Worm (Caenorhabditis elegans): ENCODE results near the gene ptp-1.

DNA sequence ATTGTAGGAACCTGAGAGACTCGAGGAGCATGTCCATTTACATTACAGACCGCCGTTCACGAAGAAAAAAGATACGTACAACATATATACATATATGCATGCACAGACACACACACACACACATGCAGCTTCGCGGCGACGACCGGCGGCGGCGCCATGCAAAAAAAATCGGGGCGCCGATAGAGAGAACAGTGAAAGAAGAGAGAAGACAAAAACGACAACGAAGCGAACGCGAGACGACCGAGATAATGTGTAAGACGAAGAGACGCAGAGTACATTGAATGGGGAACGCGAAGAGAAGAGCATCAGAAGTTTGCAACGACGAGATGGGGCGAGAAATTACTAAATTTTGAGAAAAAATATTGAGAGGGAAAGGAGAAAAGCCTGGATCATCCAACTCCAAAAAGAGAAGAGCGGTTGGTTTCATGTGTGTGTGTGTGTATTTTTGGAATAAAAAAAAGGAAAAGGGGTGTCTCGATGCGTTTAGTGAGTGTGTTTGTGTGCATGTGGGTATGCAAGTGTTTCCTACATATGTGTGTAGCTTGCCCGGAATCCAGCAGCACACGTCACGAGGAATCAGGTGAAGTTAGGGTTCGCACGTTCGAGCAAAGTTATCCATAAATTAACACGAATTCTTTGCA is 29.2 kb downstream of the ptp-1 start:
- TF ChIP-seq scrt-1 (GFP tag; IDR thresholded peaks at IDR 0.05) = no peak
- TF ChIP-seq tbx-37 (GFP tag; conservative IDR thresholded peaks at IDR 0.05) = no peak
- no peak for TF ChIP-seq sea-1 (GFP tag; conservative IDR thresholded peaks at IDR 0.05)
- no peak for TF ChIP-seq ceh-36 (tag; optimal IDR thresholded peaks at IDR 0.05)
- no peak for TF ChIP-seq ama-1 (optimal IDR thresholded peaks at IDR 0.05)
- TF ChIP-seq B0310.2 (tag; optimal IDR thresholded peaks at IDR 0.05) = no peak
- TF ChIP-seq F13C5.2 (tag; optimal IDR thresholded peaks at IDR 0.05) = no peak
- no peak for TF ChIP-seq tbx-11 (GFP tag; IDR thresholded peaks at IDR 0.05)
- TF ChIP-seq ceh-13 (GFP tag; optimal IDR thresholded peaks at IDR 0.05) = no peak
- no peak for TF ChIP-seq hnd-1 (tag; optimal IDR thresholded peaks at IDR 0.05)
- no peak for TF ChIP-seq pes-1 (GFP tag; IDR thresholded peaks at IDR 0.05)
- TF ChIP-seq flt-1 (GFP tag; IDR thresholded peaks at IDR 0.05) = no peak
- no peak for TF ChIP-seq tra-4 (tag; optimal IDR thresholded peaks at IDR 0.05)
- no peak for TF ChIP-seq aly-1 (tag; optimal IDR thresholded peaks at IDR 0.05)

All from whole organism, early embryonic.